Fruit fly (Drosophila melanogaster): Measurements from ENCODE around the gene CG11267.

CG11267 gene

dm6 chr3L:13064935-13065334, 49.1 kb downstream of the CG11267 start:
- no peak for TF ChIP-seq CG8478 (optimal IDR thresholded peaks at IDR 0.05)
- TF ChIP-seq Dll (optimal IDR thresholded peaks at IDR 0.05), result no peak
- no peak for TF ChIP-seq usp (GFP tag; optimal IDR thresholded peaks at IDR 0.05)
- no peak for TF ChIP-seq psq (optimal IDR thresholded peaks at IDR 0.05)
- no peak for TF ChIP-seq EcR (GFP tag; optimal IDR thresholded peaks at IDR 0.05)
- TF ChIP-seq pan (optimal IDR thresholded peaks at IDR 0.05), result no peak

dm6 chr3L:13065619-13066018, 49.8 kb downstream of the CG11267 start:
- no peak for TF ChIP-seq usp (GFP tag; optimal IDR thresholded peaks at IDR 0.05)
- TF ChIP-seq psq (optimal IDR thresholded peaks at IDR 0.05), result no peak
- no peak for TF ChIP-seq Dll (optimal IDR thresholded peaks at IDR 0.05)

- TF ChIP-seq EcR (GFP tag; optimal IDR thresholded peaks at IDR 0.05), result no peak
- TF ChIP-seq pan (optimal IDR thresholded peaks at IDR 0.05), result no peak
- TF ChIP-seq usp (GFP tag; optimal IDR thresholded peaks at IDR 0.05), result no peak
- TF ChIP-seq psq (optimal IDR thresholded peaks at IDR 0.05), result no peak
- no peak for TF ChIP-seq Dll (optimal IDR thresholded peaks at IDR 0.05)
- TF ChIP-seq CG8478 (optimal IDR thresholded peaks at IDR 0.05), result no peak
Observed at dm6 chr3L:13066220-13066619, 50.4 kb downstream of the CG11267 start.

Measured in whole organism.